Worm (Caenorhabditis elegans) whole organism, L1 larva: ENCODE data around the gene msp-40.

Source experiments
- aha-1 ChIP-seq: fragments of 150-350 bp; optimal IDR thresholded peaks from 2 replicates; lab custom pipeline; 2014; ENCODE audit warnings: missing biosample characterization, missing genetic modification characterization
- egl-27 ChIP-seq, 2 experiments: fragments of 150-350 bp in 1 of 2; sonication (generic microtip); optimal IDR thresholded peaks; 3 replicates each; lab custom pipeline; 2017 to 2018; ENCODE audit warnings: missing biosample characterization in 2 of 2, missing genetic modification characterization in 2 of 2, missing genetic modification reagents in 2 of 2
- elt-3 ChIP-seq, 6 experiments: fragments of 150-350 bp in 1 of 6; sonication (generic microtip); optimal IDR thresholded peaks; 2 replicates each; lab custom pipeline; 2017 to 2018; ENCODE audit warnings: missing biosample characterization in 6 of 6, missing genetic modification characterization in 6 of 6, inconsistent platforms in 1 of 6
- grh-1 ChIP-seq: fragments of 200-800 bp; sonication (Bioruptor generic); IDR thresholded peaks from 2 replicates; pipeline ENCODE4 v1.3.6; 2022; ENCODE audit warnings: missing genetic modification reagents, missing genetic modification characterization, missing compliant biosample characterization
- lin-15B ChIP-seq: fragments of 150-350 bp; sonication (generic microtip); optimal IDR thresholded peaks from 3 replicates; lab custom pipeline; 2014; ENCODE audit warnings: missing biosample characterization, missing genetic modification characterization
- lsy-2 ChIP-seq, 2 experiments: fragments of 150-350 bp; optimal IDR thresholded peaks; 2 replicates each; lab custom pipeline; 2014; ENCODE audit warnings: missing biosample characterization in 2 of 2, missing genetic modification characterization in 2 of 2
- mdl-1 ChIP-seq, 2 experiments: fragments of 150-350 bp; optimal IDR thresholded peaks; 2 replicates each; lab custom pipeline; 2014 to 2017; ENCODE audit warnings: missing biosample characterization in 2 of 2, missing genetic modification characterization in 2 of 2, inconsistent platforms in 1 of 2
- mef-2 ChIP-seq: fragments of 150-350 bp; optimal IDR thresholded peaks from 2 replicates; lab custom pipeline; 2014; ENCODE audit warnings: missing biosample characterization, missing genetic modification characterization
- nhr-11 ChIP-seq: fragments of 150-350 bp; optimal IDR thresholded peaks from 2 replicates; lab custom pipeline; 2014; ENCODE audit warnings: missing biosample characterization, missing genetic modification characterization
- nhr-237 ChIP-seq: fragments of 150-350 bp; optimal IDR thresholded peaks from 2 replicates; lab custom pipeline; 2014; ENCODE audit warnings: missing biosample characterization, missing genetic modification characterization
- rnt-1 ChIP-seq: sonication (generic microtip); optimal IDR thresholded peaks from 2 replicates; lab custom pipeline; 2016; ENCODE audit warnings: mild to moderate bottlenecking, missing genetic modification characterization, moderate library complexity, missing compliant biosample characterization
- snpc-4 ChIP-seq: fragments of 150-350 bp; optimal IDR thresholded peaks from 2 replicates; lab custom pipeline; 2014; ENCODE audit warnings: missing biosample characterization, missing genetic modification characterization
- unc-62 ChIP-seq: fragments of 150-350 bp; optimal IDR thresholded peaks from 2 replicates; lab custom pipeline; 2014; ENCODE audit warnings: missing biosample characterization, missing genetic modification reagents, missing genetic modification characterization
- ztf-4 ChIP-seq: fragments of 150-350 bp; optimal IDR thresholded peaks from 2 replicates; lab custom pipeline; 2014; ENCODE audit warnings: missing biosample characterization, missing genetic modification characterization

DNA sequence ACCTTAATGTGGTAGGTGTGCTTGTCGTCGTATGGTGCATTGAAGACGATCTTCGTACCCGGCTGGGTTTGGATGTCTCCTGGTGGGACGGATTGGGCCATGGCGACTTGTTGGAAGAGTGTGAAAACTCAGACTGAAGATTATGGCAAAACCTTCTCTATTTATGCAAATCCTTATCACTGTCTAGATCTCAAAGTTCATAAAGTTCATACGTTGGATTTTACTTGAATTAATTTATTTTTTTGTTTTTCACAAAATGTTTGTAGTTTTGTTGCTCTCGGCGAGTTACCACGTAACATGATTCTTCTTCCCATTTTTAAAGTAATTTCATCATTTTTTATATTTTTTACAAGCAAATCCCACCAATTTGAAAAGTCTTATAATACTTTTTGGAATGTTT lies 39.0 kb upstream of the msp-40 start, which contains the start of gene msp-3:
- TF ChIP-seq mef-2 (tag; lab: Kevin White, UChicago), result no peak
- TF ChIP-seq rnt-1, result no peak
- no peak for TF ChIP-seq unc-62
- TF ChIP-seq nhr-11 (tag; lab: Kevin White, UChicago), result no peak
- TF ChIP-seq aha-1 (tag; lab: Kevin White, UChicago), result no peak
- TF ChIP-seq lsy-2 (tag; optimal IDR thresholded peaks at IDR 0.05; lab: Kevin White, UChicago), result no peak
- no peak for TF ChIP-seq lin-15B (tag; lab: Kevin White, UChicago)
- TF ChIP-seq snpc-4 (tag; lab: Kevin White, UChicago), result no peak
- no peak for TF ChIP-seq elt-3 (tag; optimal IDR thresholded peaks at IDR 0.05; lab: Kevin White, UChicago)
- no peak for TF ChIP-seq egl-27 (tag; optimal IDR thresholded peaks at IDR 0.05; lab: Kevin White, UChicago)
- no peak for TF ChIP-seq ztf-4 (tag; lab: Kevin White, UChicago)
- TF ChIP-seq nhr-237, result no peak
- TF ChIP-seq grh-1 (GFP tag; lab: Robert Waterston, UW), result no peak
- no peak for TF ChIP-seq mdl-1 (tag; optimal IDR thresholded peaks at IDR 0.05; lab: Kevin White, UChicago)
